Worm (Caenorhabditis elegans) whole organism, L4/young adult: Measurements from ENCODE around the gene blos-1.

Experiments used
- W03F9.2 ChIP-seq: fragments of 150-350 bp; optimal IDR thresholded peaks from 2 replicates; lab custom pipeline; 2014; ENCODE audit warnings: missing biosample characterization, missing genetic modification characterization
- him-1 ChIP-seq: sonication (generic microtip); optimal IDR thresholded peaks from 2 replicates; lab custom pipeline; 2016; ENCODE audit warnings: missing genotype, missing genetic modification reagents, missing genetic modification characterization, missing compliant biosample characterization

- TF ChIP-seq him-1 (tag; lab: Kevin White, UChicago) = no peak
- TF ChIP-seq W03F9.2 (tag; lab: Kevin White, UChicago) = no peak
These were observed 33.7 kb downstream of the blos-1 start for ce11 chrIII:10178023-10178422.
